Fruit fly (Drosophila melanogaster) whole organism, embryonic: ENCODE results near the gene CG46304.

Experiments
- ATbp ChIP-seq: fragments of 200-800 bp; sonication (Bioruptor generic); optimal IDR thresholded peaks from 2 replicates; lab custom pipeline; 2017; ENCODE audit warnings: missing biosample characterization, mild to moderate bottlenecking, missing genetic modification characterization, missing genetic modification reagents
- Atf-2 ChIP-seq: fragments of 200-800 bp; sonication (Bioruptor generic); optimal IDR thresholded peaks from 2 replicates; lab custom pipeline; 2016; ENCODE audit warnings: missing biosample characterization, missing genetic modification characterization
- CG12942 ChIP-seq: fragments of 200-800 bp; sonication (Bioruptor generic); optimal IDR thresholded peaks from 3 replicates; lab custom pipeline; 2016; ENCODE audit warnings: missing biosample characterization, missing genetic modification characterization
- CG13424 ChIP-seq: fragments of 200-800 bp; sonication (Bioruptor generic); optimal IDR thresholded peaks from 2 replicates; lab custom pipeline; 2019; ENCODE audit warnings: missing biosample characterization, mild to moderate bottlenecking, missing genetic modification characterization, moderate library complexity
- CG1792 ChIP-seq: fragments of 200-800 bp; sonication (Bioruptor generic); optimal IDR thresholded peaks from 2 replicates; lab custom pipeline; 2016; ENCODE audit warnings: missing biosample characterization, missing genetic modification characterization
- CG1832 ChIP-seq: fragments of 200-800 bp; sonication (Bioruptor generic); optimal IDR thresholded peaks from 2 replicates; lab custom pipeline; 2017; ENCODE audit warnings: missing biosample characterization, mild to moderate bottlenecking, missing genetic modification characterization, inconsistent platforms
- CG4328 ChIP-seq: fragments of 200-800 bp; sonication (Bioruptor generic); optimal IDR thresholded peaks from 3 replicates; lab custom pipeline; 2017; ENCODE audit warnings: missing biosample characterization, missing genetic modification reagents, missing genetic modification characterization
- CG4424 ChIP-seq: fragments of 200-800 bp; sonication (Bioruptor generic); optimal IDR thresholded peaks from 3 replicates; lab custom pipeline; 2016; ENCODE audit warnings: missing biosample characterization, missing genetic modification characterization
- CG6254 ChIP-seq: fragments of 200-800 bp; sonication (Bioruptor generic); optimal IDR thresholded peaks from 3 replicates; lab custom pipeline; 2017; ENCODE audit warnings: mild to moderate bottlenecking, missing biosample characterization, missing genetic modification reagents, missing genetic modification characterization
- CG6654 ChIP-seq: fragments of 200-800 bp; sonication (Bioruptor generic); optimal IDR thresholded peaks from 2 replicates; lab custom pipeline; 2017; ENCODE audit warnings: missing biosample characterization, mild to moderate bottlenecking, missing genetic modification characterization
- CG8924 ChIP-seq: fragments of 200-800 bp; optimal IDR thresholded peaks from 3 replicates; lab custom pipeline; 2019; ENCODE audit warnings: missing biosample characterization, mild to moderate bottlenecking, missing genetic modification characterization, moderate library complexity
- CG9876 ChIP-seq: fragments of 200-800 bp; sonication (Bioruptor generic); optimal IDR thresholded peaks from 2 replicates; lab custom pipeline; 2016; ENCODE audit warnings: missing biosample characterization, missing genetic modification characterization
- CoRest ChIP-seq: fragments of 200-800 bp; sonication (Bioruptor generic); optimal IDR thresholded peaks from 3 replicates; lab custom pipeline; 2018; ENCODE audit warnings: missing biosample characterization, mild to moderate bottlenecking, missing genetic modification characterization, moderate library complexity
- Dad ChIP-seq: fragments of 200-800 bp; sonication (Bioruptor generic); optimal IDR thresholded peaks from 3 replicates; lab custom pipeline; 2016; ENCODE audit warnings: missing biosample characterization, missing genetic modification characterization
- Fer3 ChIP-seq: fragments of 200-800 bp; sonication (Bioruptor generic); optimal IDR thresholded peaks from 2 replicates; lab custom pipeline; 2018; ENCODE audit warnings: missing biosample characterization, mild to moderate bottlenecking, missing genetic modification characterization, moderate library complexity
- HHEX ChIP-seq: fragments of 200-800 bp; sonication (Bioruptor generic); optimal IDR thresholded peaks from 3 replicates; lab custom pipeline; 2017; ENCODE audit warnings: missing biosample characterization, mild to moderate bottlenecking, missing genetic modification characterization, missing genetic modification reagents
- HLHmδ ChIP-seq: fragments of 200-800 bp; sonication (Bioruptor generic); optimal IDR thresholded peaks from 2 replicates; lab custom pipeline; 2018; ENCODE audit warnings: missing biosample characterization, mild to moderate bottlenecking, missing genetic modification characterization, moderate library complexity
- Hmr ChIP-seq: fragments of 200-800 bp; sonication (Bioruptor generic); optimal IDR thresholded peaks from 3 replicates; lab custom pipeline; 2017; ENCODE audit warnings: mild to moderate bottlenecking, missing biosample characterization, missing genetic modification reagents, missing genetic modification characterization
- NK7.1 ChIP-seq: fragments of 200-800 bp; sonication (Bioruptor generic); optimal IDR thresholded peaks from 3 replicates; lab custom pipeline; 2016; ENCODE audit warnings: missing biosample characterization, missing genetic modification characterization
- Spps ChIP-seq: fragments of 200-800 bp; sonication (Bioruptor generic); optimal IDR thresholded peaks from 2 replicates; lab custom pipeline; 2018; ENCODE audit warnings: missing biosample characterization, mild to moderate bottlenecking, missing genetic modification characterization
- Vsx1 ChIP-seq: fragments of 200-800 bp; sonication (Bioruptor generic); optimal IDR thresholded peaks from 2 replicates; lab custom pipeline; 2017; ENCODE audit warnings: missing biosample characterization, mild to moderate bottlenecking, missing genetic modification characterization, missing genetic modification reagents
- cato ChIP-seq: fragments of 200-800 bp; sonication (Bioruptor generic); optimal IDR thresholded peaks from 2 replicates; lab custom pipeline; 2016; ENCODE audit warnings: missing biosample characterization, missing genetic modification characterization, borderline replicate concordance
- da ChIP-seq: fragments of 200-800 bp; sonication (Bioruptor generic); optimal IDR thresholded peaks from 2 replicates; lab custom pipeline; 2016; ENCODE audit warnings: missing biosample characterization, missing genetic modification characterization
- emc ChIP-seq: fragments of 200-800 bp; sonication (Bioruptor generic); optimal IDR thresholded peaks from 2 replicates; lab custom pipeline; 2016; ENCODE audit warnings: missing biosample characterization, missing genetic modification characterization
- fd96Cb ChIP-seq: fragments of 200-800 bp; sonication (Bioruptor generic); optimal IDR thresholded peaks from 2 replicates; lab custom pipeline; 2018; ENCODE audit warnings: missing biosample characterization, mild to moderate bottlenecking, missing genetic modification characterization, moderate library complexity
- gsb-n ChIP-seq: fragments of 200-800 bp; sonication (Bioruptor generic); optimal IDR thresholded peaks from 3 replicates; lab custom pipeline; 2018; ENCODE audit warnings: missing biosample characterization, mild to moderate bottlenecking, missing genetic modification characterization
- hb ChIP-seq: fragments of 200-800 bp; sonication (Bioruptor generic); IDR thresholded peaks from 3 replicates; pipeline ENCODE4 v1.3.6; 2022; ENCODE audit warnings: missing biosample characterization, missing genetic modification characterization; ENCODE audit not compliant: partially characterized antibody
- hkb ChIP-seq, 2 experiments: fragments of 200-800 bp in 1 of 2; fragments of >200 bp in 1 of 2; sonication (Bioruptor generic) in 1 of 2; IDR thresholded peaks in 1 of 2; optimal IDR thresholded peaks in 1 of 2; 2 replicates each; pipeline versions ENCODE4 v1.3.6 to Lab custom; 2017 to 2022; ENCODE audit warnings: missing biosample characterization in 1 of 2, missing genetic modification characterization in 1 of 2
- nom ChIP-seq: fragments of 200-800 bp; sonication (Bioruptor generic); optimal IDR thresholded peaks from 2 replicates; lab custom pipeline; 2017; ENCODE audit warnings: missing biosample characterization, missing genetic modification characterization, mild to moderate bottlenecking, moderate library complexity, missing genetic modification reagents
- org-1 ChIP-seq: fragments of 200-800 bp; sonication (Bioruptor generic); optimal IDR thresholded peaks from 2 replicates; lab custom pipeline; 2017; ENCODE audit warnings: missing biosample characterization, missing genetic modification characterization
- otp ChIP-seq: fragments of 200-800 bp; sonication (Bioruptor generic); IDR thresholded peaks from 3 replicates; pipeline ENCODE4, ENCODE4 v1.3.6; 2022; ENCODE audit warnings: missing biosample characterization, missing genetic modification characterization
- pan ChIP-seq, 4 experiments: fragments of >200 bp in 3 of 4; fragments of 200-800 bp in 1 of 4; sonication (Bioruptor generic) in 1 of 4; optimal IDR thresholded peaks in 3 of 4; IDR thresholded peaks in 1 of 4; 2 replicates each; pipeline versions ENCODE4 v1.3.6 to Lab custom; 2017 to 2022; ENCODE audit warnings: missing biosample characterization in 2 of 4, missing genetic modification characterization in 2 of 4, mixed read lengths in 1 of 4
- pho ChIP-seq: fragments of 200-800 bp; sonication (Bioruptor generic); optimal IDR thresholded peaks from 2 replicates; lab custom pipeline; 2016; ENCODE audit warnings: missing biosample characterization, missing genetic modification characterization
- rib ChIP-seq: fragments of 200-800 bp; sonication (Bioruptor generic); IDR thresholded peaks from 2 replicates; pipeline ENCODE4 v1.3.6; 2022; ENCODE audit warnings: missing biosample characterization, missing genetic modification characterization
- sc ChIP-seq, 3 experiments: fragments of >200 bp in 2 of 3; fragments of 200-800 bp in 1 of 3; sonication (Bioruptor generic) in 1 of 3; optimal IDR thresholded peaks; 2 replicates in 2 of 3; 3 replicates in 1 of 3; lab custom pipeline; 2017; ENCODE audit warnings: mild to moderate bottlenecking in 1 of 3, missing biosample characterization in 1 of 3, missing genetic modification characterization in 1 of 3, missing genetic modification reagents in 1 of 3
- sens-2 ChIP-seq: fragments of 200-800 bp; sonication (Bioruptor generic); IDR thresholded peaks from 2 replicates; pipeline ENCODE4 v1.3.6; 2022; ENCODE audit warnings: missing biosample characterization, missing genetic modification characterization
- slou ChIP-seq: fragments of 200-800 bp; sonication (Bioruptor generic); optimal IDR thresholded peaks from 3 replicates; lab custom pipeline; 2016; ENCODE audit warnings: missing biosample characterization, missing genetic modification characterization
- so ChIP-seq: fragments of 200-800 bp; sonication (Bioruptor generic); IDR thresholded peaks from 3 replicates; pipeline ENCODE4 v1.3.6; 2022; ENCODE audit warnings: missing biosample characterization, missing genetic modification characterization
- sr ChIP-seq: fragments of 200-800 bp; sonication (Bioruptor generic); IDR thresholded peaks from 3 replicates; pipeline ENCODE4 v1.3.6; 2022; ENCODE audit warnings: missing biosample characterization, missing genetic modification characterization
- stwl ChIP-seq: fragments of 200-800 bp; sonication (Bioruptor generic); optimal IDR thresholded peaks from 3 replicates; lab custom pipeline; 2018; ENCODE audit warnings: missing biosample characterization, mild to moderate bottlenecking, missing genetic modification characterization, moderate library complexity
- tx ChIP-seq: fragments of 200-800 bp; sonication (Bioruptor generic); optimal IDR thresholded peaks from 2 replicates; lab custom pipeline; 2016; ENCODE audit warnings: missing biosample characterization, missing genetic modification characterization
- wor ChIP-seq: fragments of 200-800 bp; sonication (Bioruptor generic); IDR thresholded peaks from 2 replicates; pipeline ENCODE4 v1.3.6; 2022; ENCODE audit warnings: missing biosample characterization, missing genetic modification characterization
- zfh2 ChIP-seq: fragments of 200-800 bp; sonication (Bioruptor generic); optimal IDR thresholded peaks from 2 replicates; lab custom pipeline; 2016; ENCODE audit warnings: missing biosample characterization, missing genetic modification characterization

Gene CG46304

dm6 chr2L:18944175-18945012 lies 1.7 kb upstream of the CG46304 start (continued):
- no peak for TF ChIP-seq Atf-2 (GFP tag; lab: Kevin White, UChicago)

- TF ChIP-seq CG6254 (GFP tag; lab: Kevin White, UChicago) (peak; percentile 14), hkb (optimal IDR thresholded peaks at IDR 0.05; lab: Kevin White, UChicago) (no peak), hkb (GFP tag; IDR thresholded peaks at IDR 0.05; lab: Robert Waterston, UW) (0 out of 2 replicates have a peak, but pooled peaks have one; percentile 7), Spps (tag; lab: Kevin White, UChicago) (peak; percentile 2), cato (GFP tag; lab: Kevin White, UChicago) (no peak), CG6654 (no peak), HLHmδ (GFP tag; lab: Kevin White, UChicago) (peak; percentile 60), pho (GFP tag; lab: Kevin White, UChicago) (no peak), wor (GFP tag; lab: Robert Waterston, UW) (no peak), pan (optimal IDR thresholded peaks at IDR 0.05; lab: Kevin White, UChicago) (no peak), pan (GFP tag; optimal IDR thresholded peaks at IDR 0.05 in 1 of 2, IDR thresholded peaks at IDR 0.05 in 1 of 2) (no peak), NK7.1 (GFP tag; lab: Kevin White, UChicago) (no peak), stwl (tag; lab: Kevin White, UChicago) (no peak), fd96Cb (tag; lab: Kevin White, UChicago) (peak; percentile 25), CG4328 (GFP tag; lab: Kevin White, UChicago) (no peak), so (no peak), da (GFP tag; lab: Kevin White, UChicago) (no peak), Dad (GFP tag; lab: Kevin White, UChicago) (no peak), gsb-n (tag; lab: Kevin White, UChicago) (peak; percentile 61), sr (GFP tag; lab: Robert Waterston, UW) (no peak), ATbp (GFP tag; lab: Kevin White, UChicago) (peak; percentile 2), CG13424 (tag; lab: Kevin White, UChicago) (peak; percentile 23), hb (GFP tag; lab: Robert Waterston, UW) (no peak), Vsx1 (no peak), tx (no peak), sc (optimal IDR thresholded peaks at IDR 0.05; lab: Kevin White, UChicago) (no peak), sc (GFP tag; optimal IDR thresholded peaks at IDR 0.05; lab: Kevin White, UChicago) (peak; percentile 46), Hmr (GFP tag; lab: Kevin White, UChicago) (no peak), CG9876 (no peak), CG8924 (tag; lab: Kevin White, UChicago) (peak; percentile 49), emc (no peak), CG12942 (GFP tag; lab: Kevin White, UChicago) (no peak), HHEX (GFP tag; lab: Kevin White, UChicago) (no peak), otp (GFP tag; lab: Robert Waterston, UW) (no peak), slou (GFP tag; lab: Kevin White, UChicago) (no peak), CG1832 (GFP tag; lab: Kevin White, UChicago) (no peak), CG1792 (no peak), rib (GFP tag; lab: Robert Waterston, UW) (no peak), CG4424 (GFP tag; lab: Kevin White, UChicago) (peak; percentile 35), nom (GFP tag; lab: Kevin White, UChicago) (peak; percentile 78), zfh2 (no peak), sens-2 (no peak), org-1 (GFP tag; lab: Kevin White, UChicago) (no peak), CoRest (no peak), Fer3 (tag; lab: Kevin White, UChicago) (no peak)
These were observed 770 bp downstream of the CG46304 start for dm6 chr2L:18946636-18947514.
